Worm (Caenorhabditis elegans) whole organism, L2 larva: ENCODE measurements around the gene snt-1.

Experiments
- C34F6.9 ChIP-seq: fragments of 150-350 bp; optimal IDR thresholded peaks from 2 replicates; lab custom pipeline; 2014; ENCODE audit warnings: missing biosample characterization, missing genetic modification characterization
- F13H6.1 ChIP-seq: sonication (generic microtip); optimal IDR thresholded peaks from 2 replicates; lab custom pipeline; 2016; ENCODE audit warnings: missing genetic modification characterization, missing compliant biosample characterization
- Y55F3AM.14 ChIP-seq: fragments of 200-800 bp; sonication (Bioruptor generic); optimal IDR thresholded peaks from 2 replicates; lab custom pipeline; 2018; ENCODE audit warnings: mild to moderate bottlenecking, missing genetic modification characterization, missing compliant biosample characterization
- ZK546.5 ChIP-seq: sonication (generic microtip); optimal IDR thresholded peaks from 2 replicates; lab custom pipeline; 2017; ENCODE audit warnings: missing biosample characterization, missing genetic modification characterization
- aly-2 ChIP-seq: fragments of 150-350 bp; optimal IDR thresholded peaks from 2 replicates; lab custom pipeline; 2014; ENCODE audit warnings: missing biosample characterization, missing genetic modification characterization
- ama-1 ChIP-seq: fragments of 150-350 bp; optimal IDR thresholded peaks from 2 replicates; lab custom pipeline; 2018; ENCODE audit warnings: inconsistent platforms
- blmp-1 ChIP-seq: sonication (generic microtip); optimal IDR thresholded peaks from 2 replicates; lab custom pipeline; 2017; ENCODE audit warnings: missing genetic modification characterization, mild to moderate bottlenecking, missing compliant biosample characterization, antibody characterized with exemption, moderate library complexity; ENCODE audit not compliant: insufficient read depth
- crh-2 ChIP-seq: sonication (generic microtip); optimal IDR thresholded peaks from 2 replicates; lab custom pipeline; 2017; ENCODE audit warnings: missing biosample characterization, missing genetic modification characterization
- dmd-4 ChIP-seq: sonication (generic microtip); optimal IDR thresholded peaks from 2 replicates; lab custom pipeline; 2017; ENCODE audit warnings: missing biosample characterization, missing genetic modification characterization
- elt-1 ChIP-seq: fragments of 150-350 bp; optimal IDR thresholded peaks from 2 replicates; lab custom pipeline; 2014; ENCODE audit warnings: missing biosample characterization, missing genetic modification characterization
- gmeb-1 ChIP-seq: fragments of 150-350 bp; optimal IDR thresholded peaks from 2 replicates; lab custom pipeline; 2014; ENCODE audit warnings: missing biosample characterization, missing genetic modification characterization
- lin-11 ChIP-seq: fragments of 150-350 bp; sonication (generic microtip); optimal IDR thresholded peaks from 2 replicates; lab custom pipeline; 2014; ENCODE audit warnings: missing biosample characterization, missing genetic modification characterization, inconsistent platforms, mixed read lengths
- lin-13 ChIP-seq: fragments of 150-350 bp; optimal IDR thresholded peaks from 2 replicates; lab custom pipeline; 2014; ENCODE audit warnings: missing biosample characterization, missing genetic modification reagents, missing genetic modification characterization
- lin-39 ChIP-seq: fragments of 150-350 bp; optimal IDR thresholded peaks from 2 replicates; lab custom pipeline; 2014; ENCODE audit warnings: missing biosample characterization, missing genetic modification reagents, missing genetic modification characterization
- lsy-2 ChIP-seq, 2 experiments: fragments of 150-350 bp in 1 of 2; sonication (generic microtip) in 1 of 2; optimal IDR thresholded peaks; 2 replicates each; lab custom pipeline; 2014 to 2017; ENCODE audit warnings: missing biosample characterization in 2 of 2, missing genetic modification characterization in 2 of 2
- mab-5 ChIP-seq: fragments of 150-350 bp; optimal IDR thresholded peaks from 2 replicates; lab custom pipeline; 2014; ENCODE audit warnings: missing biosample characterization, missing genetic modification characterization
- mdl-1 ChIP-seq, 2 experiments: fragments of 150-350 bp in 1 of 2; sonication (generic microtip) in 1 of 2; optimal IDR thresholded peaks; 2 replicates each; lab custom pipeline; 2017; ENCODE audit warnings: missing biosample characterization in 2 of 2, missing genetic modification characterization in 2 of 2
- nhr-11 ChIP-seq: fragments of 150-350 bp; optimal IDR thresholded peaks from 2 replicates; lab custom pipeline; 2014; ENCODE audit warnings: missing biosample characterization, missing genetic modification characterization
- nhr-12 ChIP-seq: fragments of 150-350 bp; optimal IDR thresholded peaks from 2 replicates; lab custom pipeline; 2014; ENCODE audit warnings: missing biosample characterization, missing genetic modification characterization
- nhr-129 ChIP-seq: fragments of 150-350 bp; optimal IDR thresholded peaks from 2 replicates; lab custom pipeline; 2014; ENCODE audit warnings: missing biosample characterization, missing genetic modification characterization
- nhr-21 ChIP-seq: fragments of 150-350 bp; optimal IDR thresholded peaks from 2 replicates; lab custom pipeline; 2014; ENCODE audit warnings: missing biosample characterization, missing genetic modification characterization
- nhr-23 ChIP-seq: fragments of 150-350 bp; optimal IDR thresholded peaks from 2 replicates; lab custom pipeline; 2014; ENCODE audit warnings: missing biosample characterization, missing genetic modification reagents, missing genetic modification characterization
- nhr-237 ChIP-seq: fragments of 150-350 bp; optimal IDR thresholded peaks from 2 replicates; lab custom pipeline; 2014; ENCODE audit warnings: missing biosample characterization, missing genetic modification characterization
- nhr-25 ChIP-seq: fragments of 150-350 bp; sonication (generic microtip); optimal IDR thresholded peaks from 3 replicates; lab custom pipeline; 2014; ENCODE audit warnings: missing biosample characterization, missing genetic modification characterization
- nhr-6 ChIP-seq: fragments of 150-350 bp; optimal IDR thresholded peaks from 2 replicates; lab custom pipeline; 2014; ENCODE audit warnings: missing biosample characterization, missing genetic modification characterization
- nhr-77 ChIP-seq: fragments of 150-350 bp; optimal IDR thresholded peaks from 2 replicates; lab custom pipeline; 2014; ENCODE audit warnings: missing biosample characterization, missing genetic modification characterization
- peb-1 ChIP-seq: fragments of 150-350 bp; optimal IDR thresholded peaks from 2 replicates; lab custom pipeline; 2014; ENCODE audit warnings: missing biosample characterization, missing genetic modification characterization
- sem-4 ChIP-seq: fragments of 150-350 bp; optimal IDR thresholded peaks from 2 replicates; lab custom pipeline; 2014; ENCODE audit warnings: missing biosample characterization, missing genetic modification reagents, missing genetic modification characterization
- skn-1 ChIP-seq: sonication (generic microtip); optimal IDR thresholded peaks from 2 replicates; lab custom pipeline; 2017; ENCODE audit warnings: missing biosample characterization, missing genetic modification characterization
- sma-3 ChIP-seq: sonication (generic microtip); optimal IDR thresholded peaks from 2 replicates; lab custom pipeline; 2016; ENCODE audit warnings: missing genetic modification reagents, missing genetic modification characterization, missing compliant biosample characterization
- sma-9 ChIP-seq, 2 experiments: fragments of 150-350 bp in 1 of 2; sonication (generic microtip) in 1 of 2; optimal IDR thresholded peaks; 2 replicates each; lab custom pipeline; 2014 to 2016; ENCODE audit warnings: missing genetic modification characterization in 2 of 2, mild to moderate bottlenecking in 1 of 2, missing biosample characterization in 1 of 2, missing compliant biosample characterization in 1 of 2, missing genetic modification reagents in 1 of 2, moderate library complexity in 1 of 2
- snpc-4 ChIP-seq: fragments of 150-350 bp; optimal IDR thresholded peaks from 2 replicates; lab custom pipeline; 2014; ENCODE audit warnings: missing biosample characterization, missing genetic modification characterization
- unc-39 ChIP-seq: fragments of 150-350 bp; optimal IDR thresholded peaks from 2 replicates; lab custom pipeline; 2014; ENCODE audit warnings: missing biosample characterization, missing genetic modification characterization
- unc-55 ChIP-seq: fragments of 150-350 bp; sonication (generic microtip); optimal IDR thresholded peaks from 3 replicates; lab custom pipeline; 2014; ENCODE audit warnings: missing biosample characterization, missing genetic modification reagents, missing genetic modification characterization
- unc-62 ChIP-seq: fragments of 150-350 bp; optimal IDR thresholded peaks from 2 replicates; lab custom pipeline; 2014; ENCODE audit warnings: missing biosample characterization, missing genetic modification reagents, missing genetic modification characterization
- zag-1 ChIP-seq: fragments of 150-350 bp; optimal IDR thresholded peaks from 2 replicates; lab custom pipeline; 2014; ENCODE audit warnings: missing biosample characterization, missing genetic modification characterization
- ztf-1 ChIP-seq: fragments of 200-800 bp; sonication (Bioruptor generic); conservative IDR thresholded peaks from 2 replicates; pipeline ENCODE4 v1.3.6; 2022; ENCODE audit warnings: missing genetic modification characterization, missing compliant biosample characterization
- ztf-11 ChIP-seq: sonication (generic microtip); optimal IDR thresholded peaks from 2 replicates; lab custom pipeline; 2017; ENCODE audit warnings: missing biosample characterization, missing genetic modification characterization
- ztf-4 ChIP-seq: fragments of 150-350 bp; optimal IDR thresholded peaks from 2 replicates; lab custom pipeline; 2014; ENCODE audit warnings: missing biosample characterization, missing genetic modification characterization

Gene snt-1

DNA sequence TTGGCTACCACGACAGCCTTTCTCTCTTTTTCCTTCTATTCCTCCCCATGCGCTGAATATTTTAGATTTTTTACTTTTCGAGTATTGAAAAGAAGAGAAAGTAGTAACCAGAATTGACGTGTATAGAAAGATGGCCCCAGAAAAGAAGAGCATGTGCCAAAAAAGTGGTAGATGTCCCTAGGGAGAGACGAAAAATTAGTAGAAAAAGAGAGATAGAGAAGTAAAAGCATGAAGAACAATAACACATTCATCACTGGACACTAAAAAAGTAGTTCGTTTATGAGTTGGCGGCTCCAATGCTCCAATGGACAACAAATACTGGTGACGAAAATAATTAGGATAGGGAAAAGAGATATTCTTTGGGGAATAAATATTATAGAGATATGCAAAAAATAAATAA, 1.8 kb downstream of the snt-1 start:
- TF ChIP-seq zag-1 (tag; lab: Kevin White, UChicago) = peak; percentile 35
- no peak for TF ChIP-seq ZK546.5
- TF ChIP-seq nhr-21 (tag; lab: Kevin White, UChicago) = no peak
- TF ChIP-seq nhr-77 (tag; lab: Kevin White, UChicago) = no peak
- TF ChIP-seq C34F6.9 (tag; lab: Kevin White, UChicago) = peak; percentile 20
- no peak for TF ChIP-seq sma-3
- no peak for TF ChIP-seq peb-1
- TF ChIP-seq unc-55 (GFP tag; lab: Kevin White, UChicago) = no peak
- TF ChIP-seq nhr-6 = no peak
- no peak for TF ChIP-seq unc-62
- TF ChIP-seq dmd-4 = no peak
- peak; percentile 12 for TF ChIP-seq sma-9 (GFP tag; optimal IDR thresholded peaks at IDR 0.05; lab: Kevin White, UChicago)
- TF ChIP-seq sma-9 (tag; optimal IDR thresholded peaks at IDR 0.05; lab: Kevin White, UChicago) = no peak
- no peak for TF ChIP-seq sem-4 (tag; lab: Kevin White, UChicago)
- peak in 1 of 2 experiments; percentile 17 for TF ChIP-seq lsy-2 (tag; optimal IDR thresholded peaks at IDR 0.05; lab: Kevin White, UChicago)
- peak in 1 of 2 experiments; percentile 47 for TF ChIP-seq mdl-1 (tag; optimal IDR thresholded peaks at IDR 0.05; lab: Kevin White, UChicago)
- TF ChIP-seq elt-1 = no peak
- TF ChIP-seq ztf-4 = no peak
- no peak for TF ChIP-seq lin-13 (GFP tag; lab: Kevin White, UChicago)
- peak; percentile 57 for TF ChIP-seq lin-39
- no peak for TF ChIP-seq ztf-11
- no peak for TF ChIP-seq blmp-1 (tag; lab: Kevin White, UChicago)
- no peak for TF ChIP-seq lin-11 (tag; lab: Kevin White, UChicago)
- TF ChIP-seq F13H6.1 (tag; lab: Kevin White, UChicago) = no peak
- peak; percentile 17 for TF ChIP-seq crh-2 (tag; lab: Kevin White, UChicago)
- TF ChIP-seq mab-5 (tag; lab: Kevin White, UChicago) = peak; percentile 21
- no peak for TF ChIP-seq nhr-129 (tag; lab: Kevin White, UChicago)
- no peak for TF ChIP-seq skn-1 (tag; lab: Kevin White, UChicago)
- TF ChIP-seq snpc-4 (tag; lab: Kevin White, UChicago) = no peak
- no peak for TF ChIP-seq ama-1 (lab: Kevin White, UChicago)
- TF ChIP-seq nhr-25 = no peak
- no peak for TF ChIP-seq aly-2 (tag; lab: Kevin White, UChicago)
- no peak for TF ChIP-seq ztf-1 (GFP tag; lab: Robert Waterston, UW)
- peak; percentile 1 for TF ChIP-seq Y55F3AM.14 (GFP tag; lab: Kevin White, UChicago)
- TF ChIP-seq nhr-23 (tag; lab: Kevin White, UChicago) = no peak
- TF ChIP-seq nhr-12 = no peak

DNA sequence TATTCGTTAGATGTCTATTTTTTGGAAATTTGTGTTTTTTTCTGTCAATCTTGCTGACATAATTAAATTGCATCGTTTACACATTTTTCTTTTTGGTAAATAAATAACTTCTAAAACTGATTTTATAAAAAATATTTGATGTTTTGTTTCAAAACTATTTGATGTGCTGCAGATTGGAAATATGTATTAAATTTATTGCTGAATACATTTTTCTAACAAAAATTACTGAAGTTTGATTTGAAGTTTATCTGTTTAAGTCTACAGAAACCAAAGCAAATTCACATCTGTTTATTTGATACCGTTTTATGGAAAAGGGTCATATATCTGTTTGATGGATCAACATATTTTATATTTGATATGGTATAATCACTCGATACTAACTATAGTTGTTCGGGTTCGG, 5.6 kb downstream of the snt-1 start:
- TF ChIP-seq C34F6.9 (tag; lab: Kevin White, UChicago) (no peak), nhr-11 (tag; lab: Kevin White, UChicago) (no peak), unc-39 (no peak)

DNA sequence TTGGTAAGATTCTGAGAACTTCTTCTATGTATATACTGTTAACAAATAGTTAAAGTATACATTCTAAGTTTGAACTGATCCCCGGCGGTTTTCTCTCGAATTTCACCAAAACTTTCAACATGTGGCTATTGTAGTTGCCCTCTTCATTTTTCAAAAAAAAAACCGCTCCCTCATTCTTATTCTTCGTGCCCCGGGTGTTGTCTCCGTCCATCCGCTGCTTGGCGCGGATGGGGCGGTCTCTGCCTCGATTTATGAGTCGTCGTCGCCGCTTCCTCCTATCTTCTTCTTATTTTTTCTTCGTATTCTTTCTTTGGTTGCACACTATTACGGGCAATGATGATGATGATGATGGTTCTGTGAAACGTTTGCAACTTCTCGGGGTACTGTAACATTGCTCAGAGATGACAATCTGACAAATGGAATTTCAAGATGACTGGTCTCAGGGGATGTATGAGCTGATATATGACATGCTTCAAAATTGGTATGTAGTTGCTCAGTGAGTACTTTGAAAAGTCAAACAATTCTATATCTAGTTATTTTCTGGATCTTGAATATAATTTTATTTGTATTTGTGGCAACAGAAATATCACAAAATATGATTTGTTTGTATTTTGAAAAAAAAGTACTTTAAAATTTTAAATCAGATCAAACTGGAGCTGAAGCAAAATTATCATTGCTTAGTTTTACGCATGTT, 9.7 kb downstream of the snt-1 start:
- TF ChIP-seq aly-2 (tag; lab: Kevin White, UChicago) (no peak), mab-5 (tag; lab: Kevin White, UChicago) (peak; percentile 19), nhr-6 (no peak), gmeb-1 (tag; lab: Kevin White, UChicago) (no peak), unc-39 (no peak), nhr-237 (tag; lab: Kevin White, UChicago) (no peak), lsy-2 (tag; optimal IDR thresholded peaks at IDR 0.05; lab: Kevin White, UChicago) (peak in 1 of 2 experiments; percentile 20), nhr-77 (tag; lab: Kevin White, UChicago) (no peak), zag-1 (tag; lab: Kevin White, UChicago) (no peak), sma-9 (GFP tag; optimal IDR thresholded peaks at IDR 0.05; lab: Kevin White, UChicago) (peak; percentile 2), sma-9 (tag; optimal IDR thresholded peaks at IDR 0.05; lab: Kevin White, UChicago) (no peak), nhr-23 (tag; lab: Kevin White, UChicago) (no peak), elt-1 (no peak), sem-4 (tag; lab: Kevin White, UChicago) (no peak), ztf-11 (no peak), lin-13 (GFP tag; lab: Kevin White, UChicago) (no peak)
